Fruit fly (Drosophila melanogaster): Measurements from ENCODE around the gene CG7627.

The CG7627 gene

dm6 chr2L:8403286-8404270, 41.3 kb upstream of the CG7627 start, which contains the start of gene emb:
Gene emb, plus strand, starts transcription at chr2L:8403573.
- TF ChIP-seq brk (GFP tag; optimal IDR thresholded peaks at IDR 0.05) (no peak), dsf (GFP tag; optimal IDR thresholded peaks at IDR 0.05; ENCODE audit: borderline replicate concordance) (peak; percentile 6), woc (GFP tag; optimal IDR thresholded peaks at IDR 0.05) (peak; percentile 54), sv (GFP tag; optimal IDR thresholded peaks at IDR 0.05) (peak; percentile 7), dmrt93B (GFP tag; optimal IDR thresholded peaks at IDR 0.05) (no peak), sage (GFP tag; optimal IDR thresholded peaks at IDR 0.05) (no peak), CG32264 (GFP tag; optimal IDR thresholded peaks at IDR 0.05) (no peak), foxo (GFP tag; optimal IDR thresholded peaks at IDR 0.05) (peak in 1 of 2 experiments; percentile 60), jim (GFP tag; optimal IDR thresholded peaks at IDR 0.05) (peak; percentile 46), Abd-B (GFP tag; optimal IDR thresholded peaks at IDR 0.05) (no peak), Jra (GFP tag; optimal IDR thresholded peaks at IDR 0.05) (peak; percentile 40), rgr (GFP tag; optimal IDR thresholded peaks at IDR 0.05) (peak; percentile 61), Sp1 (GFP tag; optimal IDR thresholded peaks at IDR 0.05) (peak; percentile 73), psq (GFP tag; optimal IDR thresholded peaks at IDR 0.05) (peak; percentile 45), ey (GFP tag; optimal IDR thresholded peaks at IDR 0.05) (peak; percentile 20), OdsH (GFP tag; optimal IDR thresholded peaks at IDR 0.05) (peak; percentile 40), CG9705 (GFP tag; optimal IDR thresholded peaks at IDR 0.05) (peak; percentile 25), Hr78 (GFP tag; optimal IDR thresholded peaks at IDR 0.05) (no peak), h (GFP tag; optimal IDR thresholded peaks at IDR 0.05) (peak; percentile 58), HLH106 (tag; optimal IDR thresholded peaks at IDR 0.05) (peak; percentile 11), fru (GFP tag; optimal IDR thresholded peaks at IDR 0.05) (peak; percentile 69), N (GFP tag; optimal IDR thresholded peaks at IDR 0.05) (peak; percentile 75), Dif (GFP tag; optimal IDR thresholded peaks at IDR 0.05; ENCODE audit: partially characterized antibody) (no peak), Mio (GFP tag; optimal IDR thresholded peaks at IDR 0.05) (no peak), Rel (GFP tag; optimal IDR thresholded peaks at IDR 0.05) (no peak), Rel (tag; optimal IDR thresholded peaks at IDR 0.05) (peak; percentile 49), lola (GFP tag; optimal IDR thresholded peaks at IDR 0.05) (no peak), Hr83 (GFP tag; optimal IDR thresholded peaks at IDR 0.05; ENCODE audit: poor library complexity, severe bottlenecking) (peak; percentile 80), dl (GFP tag; optimal IDR thresholded peaks at IDR 0.05; ENCODE audit: insufficient read depth in 1 of 2, partially characterized antibody in 2 of 2) (no peak)

dm6 chr2L:8402928-8403285, 40.6 kb upstream of the CG7627 start, which contains the start of gene fy:
Gene fy, minus strand, starts transcription at chr2L:8403280.
- TF ChIP-seq ey (GFP tag; optimal IDR thresholded peaks at IDR 0.05), result no peak

DNA sequence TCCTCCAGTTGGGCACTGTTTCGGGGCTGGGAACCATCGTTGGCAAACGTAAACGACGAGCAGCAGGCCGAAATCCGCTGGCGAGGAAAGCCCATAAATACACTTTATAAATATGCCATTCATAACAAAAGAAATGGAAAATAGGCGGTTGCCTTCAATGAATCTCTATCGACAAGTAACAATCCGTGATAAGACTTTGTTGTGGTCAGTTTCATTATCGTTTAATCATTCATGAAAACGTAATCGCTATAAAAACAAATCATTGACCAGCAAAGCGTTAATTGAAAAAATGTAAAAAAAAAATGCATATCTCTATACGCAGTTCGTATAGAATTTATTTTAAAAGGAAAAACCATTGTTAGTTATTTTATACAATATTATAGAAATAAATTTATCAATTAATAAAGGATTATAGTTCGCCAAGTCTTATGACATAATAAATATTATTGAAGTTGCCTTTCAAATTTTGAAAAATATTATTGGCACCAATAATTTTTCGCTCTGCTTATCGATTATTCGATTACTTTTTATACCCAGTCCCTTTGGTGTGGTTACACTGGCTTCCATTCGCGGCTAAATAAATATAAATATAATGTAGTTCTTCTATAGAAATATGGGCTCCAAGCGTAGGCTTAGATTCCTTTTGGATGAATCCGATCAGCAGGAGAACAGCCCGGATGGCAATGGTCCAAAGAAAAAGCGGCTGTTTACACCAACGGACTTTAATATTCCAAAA, 37.8 kb upstream of the CG7627 start, which contains the start of gene CG31898:
CG31898 (plus strand) TSS at position 559 of the 736 bp plus-strand sequence.
- no peak for TF ChIP-seq Dif (GFP tag; optimal IDR thresholded peaks at IDR 0.05; ENCODE audit: partially characterized antibody)
- TF ChIP-seq woc (GFP tag; optimal IDR thresholded peaks at IDR 0.05), result no peak
- peak; percentile 26 for TF ChIP-seq sage (GFP tag; optimal IDR thresholded peaks at IDR 0.05)
- TF ChIP-seq Mio (GFP tag; optimal IDR thresholded peaks at IDR 0.05), result no peak
- no peak for TF ChIP-seq CG9705 (GFP tag; optimal IDR thresholded peaks at IDR 0.05)
- TF ChIP-seq CG32264 (GFP tag; optimal IDR thresholded peaks at IDR 0.05), result no peak

- TF ChIP-seq fru (GFP tag; optimal IDR thresholded peaks at IDR 0.05) (no peak), OdsH (GFP tag; optimal IDR thresholded peaks at IDR 0.05) (no peak), N (GFP tag; optimal IDR thresholded peaks at IDR 0.05) (no peak), CG32264 (GFP tag; optimal IDR thresholded peaks at IDR 0.05) (no peak), brk (GFP tag; optimal IDR thresholded peaks at IDR 0.05) (no peak), Abd-B (GFP tag; optimal IDR thresholded peaks at IDR 0.05) (no peak), h (GFP tag; optimal IDR thresholded peaks at IDR 0.05) (no peak), dsf (GFP tag; optimal IDR thresholded peaks at IDR 0.05; ENCODE audit: borderline replicate concordance) (no peak), jim (GFP tag; optimal IDR thresholded peaks at IDR 0.05) (no peak), dmrt93B (GFP tag; optimal IDR thresholded peaks at IDR 0.05) (no peak), foxo (GFP tag; optimal IDR thresholded peaks at IDR 0.05) (no peak)
Observed at dm6 chr2L:8398721-8399120, 36.5 kb upstream of the CG7627 start, which contains the start of gene CG13386. Gene CG13386, plus strand, starts transcription at chr2L:8399021.
